Fruit fly (Drosophila melanogaster) whole organism, adult: ENCODE data around the gene CG15459.
"Not testable (repeated sequence)": the region's sequence is repeated elsewhere in the genome, so short reads cannot be mapped to it uniquely, and the experiment has no call there.

Source experiments
- CG12768 ChIP-seq: fragments of 200-800 bp; sonication (Bioruptor generic); optimal IDR thresholded peaks from 2 replicates; lab custom pipeline; 2017; ENCODE audit warnings: missing biosample characterization, missing genetic modification characterization, mild to moderate bottlenecking, moderate library complexity, missing genetic modification reagents
- CG7101 ChIP-seq: fragments of 200-800 bp; sonication (Bioruptor generic); optimal IDR thresholded peaks from 2 replicates; lab custom pipeline; 2018; ENCODE audit warnings: missing biosample characterization, mild to moderate bottlenecking, missing genetic modification characterization, moderate library complexity
- Hr96 ChIP-seq: fragments of 200-800 bp; sonication (Bioruptor generic); optimal IDR thresholded peaks from 2 replicates; lab custom pipeline; 2016; ENCODE audit warnings: missing biosample characterization, missing genetic modification characterization
- Mnt ChIP-seq: fragments of 200-800 bp; sonication (Bioruptor generic); optimal IDR thresholded peaks from 2 replicates; lab custom pipeline; 2016; ENCODE audit warnings: missing biosample characterization, mild to moderate bottlenecking, missing genetic modification characterization
- bab1 ChIP-seq: fragments of 200-800 bp; sonication (Bioruptor generic); optimal IDR thresholded peaks from 3 replicates; lab custom pipeline; 2019; ENCODE audit warnings: missing biosample characterization, mild to moderate bottlenecking, missing genetic modification characterization, moderate library complexity
- cnc ChIP-seq, 2 experiments: fragments of >200 bp; optimal IDR thresholded peaks; 2 replicates each; lab custom pipeline; 2017
- kay ChIP-seq: fragments of 200-800 bp; sonication (Bioruptor generic); peaks from one replicate; lab custom pipeline; 2016; ENCODE audit warnings: missing biosample characterization, missing genetic modification characterization, borderline replicate concordance
- pad ChIP-seq: fragments of 200-800 bp; sonication (Bioruptor generic); optimal IDR thresholded peaks from 3 replicates; lab custom pipeline; 2017; ENCODE audit warnings: missing biosample characterization, missing genetic modification characterization, mild to moderate bottlenecking, moderate library complexity, missing genetic modification reagents
- tj ChIP-seq: fragments of 200-800 bp; sonication (Bioruptor generic); optimal IDR thresholded peaks from 3 replicates; lab custom pipeline; 2017; ENCODE audit warnings: missing biosample characterization, mild to moderate bottlenecking, missing genetic modification characterization, moderate library complexity

- not testable (repeated sequence) for TF ChIP-seq pad (GFP tag; lab: Kevin White, UChicago); tj (GFP tag; lab: Kevin White, UChicago); CG12768; cnc (optimal IDR thresholded peaks at IDR 0.05; lab: Kevin White, UChicago); Hr96 (GFP tag; lab: Kevin White, UChicago); bab1 (GFP tag; lab: Kevin White, UChicago); kay (GFP tag; lab: Kevin White, UChicago); CG7101 (tag; lab: Kevin White, UChicago); Mnt (GFP tag; lab: Kevin White, UChicago)
Observed at dm6 chrX:20446071-20446470, 32.7 kb upstream of the CG15459 start, which contains the start of gene CG42578.
